Worm (Caenorhabditis elegans): ENCODE data around the gene C17H11.1.
"Not testable (repeated sequence)": the region's sequence is repeated elsewhere in the genome, so short reads cannot be mapped to it uniquely, and the experiment has no call there.

C17H11.1 gene

ce11 chrX:8155447-8155877 lies 18.2 kb upstream of the C17H11.1 start:
- TF ChIP-seq mdl-1 (tag; optimal IDR thresholded peaks at IDR 0.05) (peak in 1 of 2 experiments; percentile 50), lsy-2 (tag; optimal IDR thresholded peaks at IDR 0.05) (peak in 1 of 2 experiments; percentile 12), nhr-129 (tag; optimal IDR thresholded peaks at IDR 0.05) (peak; percentile 25), sma-9 (GFP tag; optimal IDR thresholded peaks at IDR 0.05) (peak; percentile 37), nhr-25 (tag; optimal IDR thresholded peaks at IDR 0.05) (peak; percentile 9), C34F6.9 (tag; optimal IDR thresholded peaks at IDR 0.05) (peak; percentile 28), egl-27 (tag; optimal IDR thresholded peaks at IDR 0.05) (peak; percentile 5), unc-55 (GFP tag; optimal IDR thresholded peaks at IDR 0.05) (peak; percentile 39)
- not testable (repeated sequence) for TF ChIP-seq sma-9 (tag; optimal IDR thresholded peaks at IDR 0.05)

ce11 chrX:8155969-8156368 lies 17.7 kb upstream of the C17H11.1 start:
- TF ChIP-seq dmd-4 (tag; optimal IDR thresholded peaks at IDR 0.05) (no peak), sma-9 (GFP tag; optimal IDR thresholded peaks at IDR 0.05) (peak; percentile 44), sma-9 (tag; optimal IDR thresholded peaks at IDR 0.05) (no peak), crh-2 (tag; optimal IDR thresholded peaks at IDR 0.05) (peak; percentile 7), Y55F3AM.14 (GFP tag; optimal IDR thresholded peaks at IDR 0.05) (peak; percentile 34), unc-55 (GFP tag; optimal IDR thresholded peaks at IDR 0.05) (peak; percentile 20), fos-1 (tag; optimal IDR thresholded peaks at IDR 0.05) (no peak), lin-11 (tag; optimal IDR thresholded peaks at IDR 0.05) (peak; percentile 11)

ce11 chrX:8156502-8156901 lies 17.2 kb upstream of the C17H11.1 start:
- TF ChIP-seq egl-27 (tag; optimal IDR thresholded peaks at IDR 0.05) (no peak), ceh-16 (tag; optimal IDR thresholded peaks at IDR 0.05) (peak; percentile 16), ama-1 (optimal IDR thresholded peaks at IDR 0.05) (no peak), ztf-1 (GFP tag; conservative IDR thresholded peaks at IDR 0.05) (no peak), nhr-6 (tag; optimal IDR thresholded peaks at IDR 0.05) (no peak), sma-9 (GFP tag; optimal IDR thresholded peaks at IDR 0.05) (peak; percentile 45), sma-9 (tag; optimal IDR thresholded peaks at IDR 0.05) (no peak), lsy-2 (tag; optimal IDR thresholded peaks at IDR 0.05) (peak in 1 of 2 experiments; percentile 32), zag-1 (tag; optimal IDR thresholded peaks at IDR 0.05) (no peak), Y55F3AM.14 (GFP tag; optimal IDR thresholded peaks at IDR 0.05) (no peak), mbf-1 (tag; optimal IDR thresholded peaks at IDR 0.05) (no peak), sma-3 (GFP tag; optimal IDR thresholded peaks at IDR 0.05) (peak; percentile 37), nhr-12 (tag; optimal IDR thresholded peaks at IDR 0.05) (no peak), ztf-11 (tag; optimal IDR thresholded peaks at IDR 0.05) (no peak), nhr-129 (tag; optimal IDR thresholded peaks at IDR 0.05) (peak; percentile 48), mdl-1 (tag; optimal IDR thresholded peaks at IDR 0.05) (no peak), dmd-4 (tag; optimal IDR thresholded peaks at IDR 0.05) (no peak), sem-4 (tag; optimal IDR thresholded peaks at IDR 0.05) (no peak), elt-3 (tag; optimal IDR thresholded peaks at IDR 0.05) (no peak), aly-2 (tag; optimal IDR thresholded peaks at IDR 0.05) (no peak), unc-62 (GFP tag; optimal IDR thresholded peaks at IDR 0.05) (no peak), F13H6.1 (tag; optimal IDR thresholded peaks at IDR 0.05) (peak; percentile 15), fos-1 (tag; optimal IDR thresholded peaks at IDR 0.05) (peak; percentile 38), nhr-21 (tag; optimal IDR thresholded peaks at IDR 0.05) (peak; percentile 21), alr-1 (tag; optimal IDR thresholded peaks at IDR 0.05) (no peak), crh-2 (tag; optimal IDR thresholded peaks at IDR 0.05) (peak; percentile 50), nhr-25 (tag; optimal IDR thresholded peaks at IDR 0.05) (peak; percentile 2), unc-39 (tag; optimal IDR thresholded peaks at IDR 0.05) (no peak), gmeb-1 (tag; optimal IDR thresholded peaks at IDR 0.05) (peak; percentile 63), nhr-23 (tag; optimal IDR thresholded peaks at IDR 0.05) (no peak), peb-1 (tag; optimal IDR thresholded peaks at IDR 0.05) (no peak), ZK546.5 (tag; optimal IDR thresholded peaks at IDR 0.05) (no peak), lin-13 (GFP tag; optimal IDR thresholded peaks at IDR 0.05) (peak; percentile 28), mab-5 (tag; optimal IDR thresholded peaks at IDR 0.05) (no peak), blmp-1 (tag; optimal IDR thresholded peaks at IDR 0.05; ENCODE audit: insufficient read depth) (no peak), skn-1 (tag; optimal IDR thresholded peaks at IDR 0.05) (no peak), ceh-82 (tag; optimal IDR thresholded peaks at IDR 0.05) (no peak), nhr-77 (tag; optimal IDR thresholded peaks at IDR 0.05) (no peak), nhr-237 (tag; optimal IDR thresholded peaks at IDR 0.05) (no peak), R02D3.7 (tag; optimal IDR thresholded peaks at IDR 0.05) (no peak), snpc-4 (tag; optimal IDR thresholded peaks at IDR 0.05) (no peak), C34F6.9 (tag; optimal IDR thresholded peaks at IDR 0.05) (no peak), lin-39 (tag; optimal IDR thresholded peaks at IDR 0.05) (no peak), ztf-4 (tag; optimal IDR thresholded peaks at IDR 0.05) (no peak), elt-1 (tag; optimal IDR thresholded peaks at IDR 0.05) (no peak), lin-11 (tag; optimal IDR thresholded peaks at IDR 0.05) (no peak), unc-55 (GFP tag; optimal IDR thresholded peaks at IDR 0.05) (no peak), nhr-11 (tag; optimal IDR thresholded peaks at IDR 0.05) (no peak), nhr-10 (tag; optimal IDR thresholded peaks at IDR 0.05) (no peak)

Measured in whole organism, L2 larva.